Worm (Caenorhabditis elegans): ENCODE data around the gene anoh-1.

Gene anoh-1

DNA sequence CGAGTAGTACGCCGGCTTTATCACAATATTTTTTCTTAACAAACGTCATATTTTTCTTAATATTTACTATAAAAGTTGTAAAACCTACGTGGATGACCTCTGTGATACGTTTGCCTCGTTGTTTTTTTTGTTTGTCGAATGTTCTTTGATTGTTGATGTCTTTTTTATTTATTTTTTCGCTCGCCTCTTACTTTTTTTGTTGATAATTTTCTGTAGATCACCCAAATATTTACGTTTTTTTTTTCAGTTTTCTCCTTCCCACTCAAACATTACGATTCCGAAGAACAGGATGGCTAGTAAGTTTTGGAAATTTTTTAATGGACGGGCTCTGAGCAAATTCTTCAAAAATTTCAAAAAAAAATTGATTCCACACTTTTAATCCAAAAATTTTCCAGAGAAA is 14.0 kb downstream of the anoh-1 start:
- TF ChIP-seq eor-1 (tag; optimal IDR thresholded peaks at IDR 0.05) (no peak), nhr-11 (tag; optimal IDR thresholded peaks at IDR 0.05) (no peak), aly-2 (tag; optimal IDR thresholded peaks at IDR 0.05) (no peak), fos-1 (tag; optimal IDR thresholded peaks at IDR 0.05) (no peak), nhr-28 (tag; optimal IDR thresholded peaks at IDR 0.05) (no peak), lin-15B (tag; optimal IDR thresholded peaks at IDR 0.05) (no peak), pha-4 (tag; optimal IDR thresholded peaks at IDR 0.05) (peak; percentile 91), nhr-12 (tag; optimal IDR thresholded peaks at IDR 0.05) (no peak)

DNA sequence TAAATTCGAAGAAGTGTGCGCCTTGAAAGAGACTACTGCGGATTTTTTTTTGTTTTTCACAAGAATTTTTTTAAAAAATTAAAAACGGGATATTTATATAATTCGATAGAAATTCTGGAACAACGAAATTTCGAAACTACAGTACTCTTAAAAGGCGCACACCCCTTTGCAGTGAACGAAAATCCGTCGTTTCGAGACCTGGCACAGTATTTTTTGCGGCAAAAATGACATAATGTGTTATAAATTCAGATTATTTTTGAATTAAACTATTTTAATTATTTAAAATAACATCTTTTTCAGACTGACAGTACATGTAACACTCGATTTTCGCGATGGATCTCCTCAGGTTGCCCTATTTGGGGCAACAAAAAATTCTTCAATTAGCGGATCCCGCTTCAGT is 16.6 kb downstream of the anoh-1 start, which contains the start of gene F56A8.4:
Gene F56A8.4, plus strand, starts transcription at position 301 of the 400 bp plus-strand sequence.
- TF ChIP-seq ceh-9 (tag; optimal IDR thresholded peaks at IDR 0.05) = no peak
- TF ChIP-seq unc-39 (tag; optimal IDR thresholded peaks at IDR 0.05) = no peak
- no peak for TF ChIP-seq elt-2 (tag; optimal IDR thresholded peaks at IDR 0.05)
- no peak for TF ChIP-seq lin-39 (tag; optimal IDR thresholded peaks at IDR 0.05)
- no peak for TF ChIP-seq nhr-67 (tag; optimal IDR thresholded peaks at IDR 0.05)
- no peak for TF ChIP-seq nhr-77 (tag; optimal IDR thresholded peaks at IDR 0.05)
- TF ChIP-seq nhr-28 (tag; optimal IDR thresholded peaks at IDR 0.05) = no peak
- TF ChIP-seq aly-2 (tag; optimal IDR thresholded peaks at IDR 0.05) = no peak
- no peak for TF ChIP-seq hmg-11 (tag; optimal IDR thresholded peaks at IDR 0.05)
- no peak for TF ChIP-seq ztf-4 (tag; optimal IDR thresholded peaks at IDR 0.05)
- no peak for TF ChIP-seq nhr-11 (tag; optimal IDR thresholded peaks at IDR 0.05)
- no peak for TF ChIP-seq lin-15B (tag; optimal IDR thresholded peaks at IDR 0.05)
- no peak for TF ChIP-seq ama-1 (optimal IDR thresholded peaks at IDR 0.05)
- TF ChIP-seq ceh-82 (tag; optimal IDR thresholded peaks at IDR 0.05) = no peak
- TF ChIP-seq nhr-23 (tag; optimal IDR thresholded peaks at IDR 0.05) = no peak
- TF ChIP-seq fos-1 (tag; optimal IDR thresholded peaks at IDR 0.05) = no peak
- TF ChIP-seq sea-2 (GFP tag; optimal IDR thresholded peaks at IDR 0.05) = no peak
- no peak for TF ChIP-seq lsy-12 (tag; optimal IDR thresholded peaks at IDR 0.05)
- no peak for TF ChIP-seq daf-12 (tag; optimal IDR thresholded peaks at IDR 0.05)
- no peak for TF ChIP-seq pqm-1 (tag; optimal IDR thresholded peaks at IDR 0.05)

DNA sequence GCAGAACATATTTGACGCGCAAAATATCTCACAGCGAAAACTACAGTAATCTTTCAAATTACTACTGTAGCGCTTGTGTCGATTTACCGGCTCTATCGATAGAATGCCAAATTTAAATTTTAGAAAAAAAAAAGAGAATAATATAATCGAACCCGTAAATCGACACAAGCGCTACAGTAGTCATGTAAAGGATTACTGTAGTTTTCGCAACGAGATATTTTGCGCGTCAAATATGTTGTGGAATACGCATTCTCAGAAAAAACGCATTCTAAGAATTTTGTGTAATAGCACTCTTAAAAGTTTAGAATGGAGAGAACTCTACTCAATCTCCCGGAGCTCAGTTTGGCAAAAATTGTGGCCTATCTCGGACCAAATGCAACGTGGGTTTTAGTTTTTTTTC is 19.2 kb downstream of the anoh-1 start, which contains the start of gene F56A8.5:
Gene F56A8.5, plus strand, starts transcription at position 301 of the 400 bp plus-strand sequence.
- TF ChIP-seq hmg-11 (tag; optimal IDR thresholded peaks at IDR 0.05) (no peak), lin-39 (tag; optimal IDR thresholded peaks at IDR 0.05) (no peak), nhr-28 (tag; optimal IDR thresholded peaks at IDR 0.05) (no peak), R02D3.7 (tag; optimal IDR thresholded peaks at IDR 0.05) (no peak), zag-1 (tag; optimal IDR thresholded peaks at IDR 0.05) (no peak), unc-62 (GFP tag; optimal IDR thresholded peaks at IDR 0.05) (no peak), elt-3 (tag; optimal IDR thresholded peaks at IDR 0.05) (no peak), ceh-28 (tag; optimal IDR thresholded peaks at IDR 0.05) (no peak), lin-15B (tag; optimal IDR thresholded peaks at IDR 0.05) (no peak), skn-1 (tag; optimal IDR thresholded peaks at IDR 0.05) (no peak), nhr-237 (tag; optimal IDR thresholded peaks at IDR 0.05) (no peak), ztf-4 (tag; optimal IDR thresholded peaks at IDR 0.05) (no peak), aly-2 (tag; optimal IDR thresholded peaks at IDR 0.05) (no peak), nhr-12 (tag; optimal IDR thresholded peaks at IDR 0.05) (no peak), nhr-23 (tag; optimal IDR thresholded peaks at IDR 0.05) (no peak), egl-27 (tag; optimal IDR thresholded peaks at IDR 0.05) (no peak)

DNA sequence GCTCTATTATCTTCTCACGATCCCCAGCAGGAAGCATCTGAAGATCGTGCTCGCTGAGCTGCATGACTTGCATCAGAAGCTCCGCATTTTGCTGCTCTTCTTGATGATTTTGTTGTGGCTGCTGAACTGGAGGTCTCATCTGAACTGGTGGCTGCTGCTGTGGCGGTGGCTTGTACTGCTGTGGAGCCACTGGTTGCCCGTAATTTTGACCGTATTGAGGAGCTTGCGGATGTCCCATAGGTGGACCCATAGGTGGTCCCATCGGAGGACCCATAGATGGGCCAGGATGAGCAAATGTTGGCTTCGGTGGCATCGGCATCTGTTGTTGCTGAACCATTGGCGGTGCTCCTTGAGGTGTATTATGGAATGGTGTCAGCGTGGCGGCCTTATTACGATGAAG is 20.7 kb downstream of the anoh-1 start:
- no peak for TF ChIP-seq nhr-25 (tag; optimal IDR thresholded peaks at IDR 0.05)
- no peak for TF ChIP-seq ceh-28 (tag; optimal IDR thresholded peaks at IDR 0.05)
- no peak for TF ChIP-seq nhr-28 (tag; optimal IDR thresholded peaks at IDR 0.05)
- no peak for TF ChIP-seq nhr-237 (tag; optimal IDR thresholded peaks at IDR 0.05)
- no peak for TF ChIP-seq elt-1 (tag; optimal IDR thresholded peaks at IDR 0.05)
- TF ChIP-seq ceh-82 (tag; optimal IDR thresholded peaks at IDR 0.05) = no peak
- no peak for TF ChIP-seq lin-15B (tag; optimal IDR thresholded peaks at IDR 0.05)
- no peak for TF ChIP-seq mdl-1 (tag; optimal IDR thresholded peaks at IDR 0.05)
- TF ChIP-seq sea-2 (GFP tag; optimal IDR thresholded peaks at IDR 0.05) = no peak
- TF ChIP-seq nhr-77 (tag; optimal IDR thresholded peaks at IDR 0.05) = no peak

DNA sequence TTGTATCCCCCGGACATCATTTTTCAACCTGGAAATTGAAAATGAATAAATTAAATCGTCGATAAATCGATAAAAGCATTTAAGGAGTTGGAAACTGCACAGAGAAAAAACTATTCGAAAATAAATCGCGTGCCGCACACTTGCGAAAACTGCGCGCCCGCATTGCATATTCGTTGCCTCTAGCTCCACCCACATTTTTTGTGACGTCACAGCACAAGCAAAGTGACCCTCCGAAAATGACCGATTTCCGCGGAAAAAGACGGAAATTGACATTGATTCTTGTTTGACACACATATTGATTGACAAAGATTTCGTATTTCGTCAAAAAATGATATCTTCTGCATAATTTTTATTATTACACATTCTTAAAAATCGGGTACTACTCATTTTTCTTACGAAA is 22.5 kb downstream of the anoh-1 start, which contains the start of gene cpf-2:
Gene cpf-2, minus strand, starts transcription at position 28 of the 400 bp plus-strand sequence.
- TF ChIP-seq nhr-25 (tag; optimal IDR thresholded peaks at IDR 0.05) (peak; percentile 36), ztf-4 (tag; optimal IDR thresholded peaks at IDR 0.05) (no peak), egl-27 (tag; optimal IDR thresholded peaks at IDR 0.05) (no peak), nhr-77 (tag; optimal IDR thresholded peaks at IDR 0.05) (no peak), ZK546.5 (tag; optimal IDR thresholded peaks at IDR 0.05) (no peak), nhr-23 (tag; optimal IDR thresholded peaks at IDR 0.05) (peak; percentile 62), nfya-1 (tag; optimal IDR thresholded peaks at IDR 0.05; ENCODE audit: insufficient read depth) (peak; percentile 75), tbx-2 (tag; optimal IDR thresholded peaks at IDR 0.05) (peak; percentile 66), snpc-4 (tag; optimal IDR thresholded peaks at IDR 0.05) (peak; percentile 17), nhr-43 (tag; optimal IDR thresholded peaks at IDR 0.05; ENCODE audit: poor library complexity, severe bottlenecking) (peak; percentile 79), ceh-82 (tag; optimal IDR thresholded peaks at IDR 0.05) (peak; percentile 39), elt-1 (tag; optimal IDR thresholded peaks at IDR 0.05) (no peak), unc-39 (tag; optimal IDR thresholded peaks at IDR 0.05) (no peak), elt-3 (tag; optimal IDR thresholded peaks at IDR 0.05) (no peak), ama-1 (optimal IDR thresholded peaks at IDR 0.05) (no peak), mml-1 (tag; optimal IDR thresholded peaks at IDR 0.05) (no peak), lin-15B (tag; optimal IDR thresholded peaks at IDR 0.05) (peak; percentile 65), lsy-12 (tag; optimal IDR thresholded peaks at IDR 0.05) (peak; percentile 50), zag-1 (tag; optimal IDR thresholded peaks at IDR 0.05) (no peak), fkh-2 (tag; optimal IDR thresholded peaks at IDR 0.05) (no peak), R02D3.7 (tag; optimal IDR thresholded peaks at IDR 0.05) (peak; percentile 63), hmg-11 (tag; optimal IDR thresholded peaks at IDR 0.05) (peak; percentile 96), pha-4 (tag; optimal IDR thresholded peaks at IDR 0.05) (peak; percentile 68), jun-1 (tag; optimal IDR thresholded peaks at IDR 0.05) (peak; percentile 2)

Measured in whole organism, L3 larva.